Fruit fly (Drosophila melanogaster) whole organism, embryonic: ENCODE measurements around the gene Osi19.

ENCODE experiments used
- BEAF-32 ChIP-seq: fragments of 200-800 bp; sonication (Bioruptor generic); optimal IDR thresholded peaks from 3 replicates; lab custom pipeline; 2017; ENCODE audit warnings: missing biosample characterization, missing genetic modification characterization, mild to moderate bottlenecking, moderate library complexity, missing genetic modification reagents
- Blimp-1 ChIP-seq: fragments of 200-800 bp; sonication (Bioruptor generic); optimal IDR thresholded peaks from 3 replicates; lab custom pipeline; 2018; ENCODE audit warnings: missing biosample characterization, missing genetic modification characterization, mild to moderate bottlenecking, moderate library complexity, missing genetic modification reagents
- CG11247 ChIP-seq: fragments of 200-800 bp; sonication (Bioruptor generic); IDR thresholded peaks from 2 replicates; pipeline ENCODE4 v1.3.6; 2022; ENCODE audit warnings: missing biosample characterization, missing genetic modification characterization
- CG11560 ChIP-seq: fragments of 200-800 bp; sonication (Bioruptor generic); IDR thresholded peaks from 3 replicates; pipeline ENCODE4 v1.3.6; 2022; ENCODE audit warnings: missing biosample characterization, missing genetic modification characterization
- CG14710 ChIP-seq: fragments of 200-800 bp; sonication (Bioruptor generic); optimal IDR thresholded peaks from 3 replicates; lab custom pipeline; 2019; ENCODE audit warnings: missing biosample characterization, mild to moderate bottlenecking, missing genetic modification characterization, moderate library complexity
- CG14965 ChIP-seq: fragments of 200-800 bp; sonication (Bioruptor generic); optimal IDR thresholded peaks from 2 replicates; lab custom pipeline; 2016; ENCODE audit warnings: missing biosample characterization, missing genetic modification characterization, borderline replicate concordance
- CG15269 ChIP-seq: fragments of 200-800 bp; sonication (Bioruptor generic); optimal IDR thresholded peaks from 2 replicates; lab custom pipeline; 2018; ENCODE audit warnings: missing biosample characterization, mild to moderate bottlenecking, missing genetic modification characterization, moderate library complexity
- CG17829 ChIP-seq: fragments of 200-800 bp; optimal IDR thresholded peaks from 2 replicates; lab custom pipeline; 2019; ENCODE audit warnings: missing biosample characterization, mild to moderate bottlenecking, missing genetic modification characterization, moderate library complexity
- CG17912 ChIP-seq: fragments of 200-800 bp; sonication (Bioruptor generic); optimal IDR thresholded peaks from 2 replicates; lab custom pipeline; 2018; ENCODE audit warnings: missing biosample characterization, mild to moderate bottlenecking, missing genetic modification characterization
- CG1792 ChIP-seq: fragments of 200-800 bp; sonication (Bioruptor generic); optimal IDR thresholded peaks from 2 replicates; lab custom pipeline; 2016; ENCODE audit warnings: missing biosample characterization, missing genetic modification characterization
- CG2202 ChIP-seq: fragments of 200-800 bp; sonication (Bioruptor generic); optimal IDR thresholded peaks from 2 replicates; lab custom pipeline; 2018; ENCODE audit warnings: missing biosample characterization, mild to moderate bottlenecking, missing genetic modification characterization
- CG4854 ChIP-seq: fragments of 200-800 bp; sonication (Bioruptor generic); optimal IDR thresholded peaks from 2 replicates; lab custom pipeline; 2016; ENCODE audit warnings: missing biosample characterization, missing genetic modification characterization, inconsistent platforms
- CG6272 ChIP-seq: fragments of 200-800 bp; sonication (Bioruptor generic); IDR thresholded peaks from 2 replicates; pipeline ENCODE4 v1.3.6; 2022; ENCODE audit warnings: missing biosample characterization, missing genetic modification characterization
- CG8089 ChIP-seq: fragments of 200-800 bp; sonication (Bioruptor generic); optimal IDR thresholded peaks from 3 replicates; lab custom pipeline; 2016; ENCODE audit warnings: missing biosample characterization, missing genetic modification characterization
- Chrac-16 ChIP-seq: fragments of 200-800 bp; sonication (Bioruptor generic); optimal IDR thresholded peaks from 3 replicates; lab custom pipeline; 2016; ENCODE audit warnings: missing biosample characterization, missing genetic modification characterization
- Dip3 ChIP-seq: fragments of 200-800 bp; sonication (Bioruptor generic); optimal IDR thresholded peaks from 3 replicates; lab custom pipeline; 2016; ENCODE audit warnings: missing biosample characterization, missing genetic modification characterization
- Gug ChIP-seq: fragments of 200-800 bp; sonication (Bioruptor generic); IDR thresholded peaks from 4 replicates; pipeline ENCODE4 v1.3.6; 2022; ENCODE audit warnings: missing biosample characterization, missing genetic modification characterization
- HLHmδ ChIP-seq: fragments of 200-800 bp; sonication (Bioruptor generic); optimal IDR thresholded peaks from 2 replicates; lab custom pipeline; 2018; ENCODE audit warnings: missing biosample characterization, mild to moderate bottlenecking, missing genetic modification characterization, moderate library complexity
- Hey ChIP-seq: fragments of 200-800 bp; sonication (Bioruptor generic); optimal IDR thresholded peaks from 3 replicates; lab custom pipeline; 2018; ENCODE audit warnings: missing biosample characterization, mild to moderate bottlenecking, missing genetic modification characterization
- Myb ChIP-seq: fragments of 200-800 bp; sonication (Bioruptor generic); optimal IDR thresholded peaks from 2 replicates; lab custom pipeline; 2016; ENCODE audit warnings: missing biosample characterization, missing genetic modification characterization
- Nf-YA ChIP-seq: fragments of 200-800 bp; sonication (Bioruptor generic); IDR thresholded peaks from 2 replicates; pipeline ENCODE4 v1.3.6; 2022; ENCODE audit warnings: missing biosample characterization, missing genetic modification characterization
- Opbp ChIP-seq: fragments of 200-800 bp; sonication (Bioruptor generic); IDR thresholded peaks from 3 replicates; pipeline ENCODE4 v1.3.6; 2022; ENCODE audit warnings: missing biosample characterization, missing genetic modification characterization; ENCODE audit not compliant: partially characterized antibody
- Sry-β ChIP-seq: fragments of 200-800 bp; sonication (Bioruptor generic); optimal IDR thresholded peaks from 2 replicates; lab custom pipeline; 2018; ENCODE audit warnings: missing biosample characterization, mild to moderate bottlenecking, missing genetic modification characterization, moderate library complexity
- amos ChIP-seq: fragments of 200-800 bp; sonication (Bioruptor generic); IDR thresholded peaks from 2 replicates; pipeline ENCODE4 v1.3.6; 2022; ENCODE audit warnings: missing biosample characterization, missing genetic modification characterization; ENCODE audit not compliant: partially characterized antibody
- btn ChIP-seq: fragments of 200-800 bp; sonication (Bioruptor generic); optimal IDR thresholded peaks from 2 replicates; lab custom pipeline; 2016; ENCODE audit warnings: missing biosample characterization, missing genetic modification characterization
- ci ChIP-seq: fragments of 200-800 bp; sonication (Bioruptor generic); IDR thresholded peaks from 3 replicates; pipeline ENCODE4 v1.3.6; 2022; ENCODE audit warnings: missing biosample characterization, missing genetic modification characterization
- crc ChIP-seq: fragments of 200-800 bp; sonication (Bioruptor generic); optimal IDR thresholded peaks from 2 replicates; lab custom pipeline; 2016; ENCODE audit warnings: missing biosample characterization, missing genetic modification characterization
- crol ChIP-seq: fragments of 200-800 bp; sonication (Bioruptor generic); IDR thresholded peaks from 2 replicates; pipeline ENCODE4 v1.3.6; 2022; ENCODE audit warnings: missing biosample characterization, missing genetic modification characterization
- dimm ChIP-seq: fragments of 200-800 bp; sonication (Bioruptor generic); IDR thresholded peaks from 2 replicates; pipeline ENCODE4 v1.3.6; 2022; ENCODE audit warnings: missing biosample characterization, missing genetic modification characterization
- ewg ChIP-seq: fragments of 200-800 bp; sonication (Bioruptor generic); optimal IDR thresholded peaks from 3 replicates; lab custom pipeline; 2017; ENCODE audit warnings: mild to moderate bottlenecking, missing biosample characterization, missing genetic modification reagents, missing genetic modification characterization
- grn ChIP-seq: fragments of 200-800 bp; sonication (Bioruptor generic); optimal IDR thresholded peaks from 3 replicates; lab custom pipeline; 2017; ENCODE audit warnings: missing biosample characterization, missing genetic modification characterization
- ken ChIP-seq: fragments of 200-800 bp; sonication (Bioruptor generic); IDR thresholded peaks from 3 replicates; pipeline ENCODE4 v1.3.6; 2022; ENCODE audit warnings: missing biosample characterization, missing genetic modification characterization
- kni ChIP-seq: fragments of 200-800 bp; sonication (Bioruptor generic); optimal IDR thresholded peaks from 3 replicates; lab custom pipeline; 2017; ENCODE audit warnings: mild to moderate bottlenecking, missing biosample characterization, missing genetic modification reagents, missing genetic modification characterization
- prd ChIP-seq, 3 experiments: fragments of >200 bp in 2 of 3; fragments of 200-800 bp in 1 of 3; sonication (Bioruptor generic) in 1 of 3; optimal IDR thresholded peaks in 2 of 3; IDR thresholded peaks in 1 of 3; 2 replicates in 2 of 3; 3 replicates in 1 of 3; pipeline versions ENCODE4 v1.3.6 to Lab custom; 2017 to 2022; ENCODE audit warnings: missing biosample characterization in 1 of 3, missing genetic modification characterization in 1 of 3
- salm ChIP-seq: fragments of 200-800 bp; sonication (Bioruptor generic); optimal IDR thresholded peaks from 2 replicates; lab custom pipeline; 2018; ENCODE audit warnings: missing biosample characterization, mild to moderate bottlenecking, missing genetic modification characterization
- sd ChIP-seq: fragments of 200-800 bp; sonication (Bioruptor generic); optimal IDR thresholded peaks from 3 replicates; lab custom pipeline; 2018; ENCODE audit warnings: missing biosample characterization, mild to moderate bottlenecking, missing genetic modification characterization, moderate library complexity
- shn ChIP-seq: fragments of 200-800 bp; sonication (Bioruptor generic); optimal IDR thresholded peaks from 3 replicates; lab custom pipeline; 2016; ENCODE audit warnings: missing biosample characterization, missing genetic modification characterization
- stwl ChIP-seq: fragments of 200-800 bp; sonication (Bioruptor generic); optimal IDR thresholded peaks from 3 replicates; lab custom pipeline; 2018; ENCODE audit warnings: missing biosample characterization, mild to moderate bottlenecking, missing genetic modification characterization, moderate library complexity
- tgo ChIP-seq: fragments of 200-800 bp; sonication (Bioruptor generic); IDR thresholded peaks from 3 replicates; pipeline ENCODE4 v1.3.6; 2022; ENCODE audit warnings: missing biosample characterization, missing genetic modification characterization
- twi ChIP-seq: fragments of 200-800 bp; optimal IDR thresholded peaks from 2 replicates; lab custom pipeline; 2019; ENCODE audit warnings: missing biosample characterization, mild to moderate bottlenecking, missing genetic modification characterization, moderate library complexity

Gene Osi19

DNA sequence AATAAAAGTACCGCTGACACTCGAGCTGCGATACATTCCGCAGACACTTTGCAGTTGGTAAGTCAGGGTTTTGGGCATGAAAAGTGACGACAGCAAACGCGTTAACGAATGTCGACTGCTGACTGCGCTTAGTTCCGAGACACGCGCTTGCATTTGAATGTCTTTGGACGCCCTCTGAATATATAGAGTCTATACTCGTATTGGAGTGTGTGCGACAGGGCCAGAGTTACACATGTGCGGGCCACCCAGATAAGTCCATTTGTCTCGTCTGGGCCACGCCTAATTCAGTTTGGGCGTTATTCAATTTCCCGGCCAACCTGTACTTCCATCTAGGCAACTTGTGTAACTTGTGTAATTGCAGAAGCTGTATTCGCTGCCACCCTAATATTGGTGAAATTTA is 44.9 kb upstream of the Osi19 start (continued):
- TF ChIP-seq dimm (GFP tag; lab: Robert Waterston, UW), result no peak
- no peak for TF ChIP-seq stwl (tag; lab: Kevin White, UChicago)
- TF ChIP-seq Dip3 (GFP tag; lab: Kevin White, UChicago), result no peak

DNA sequence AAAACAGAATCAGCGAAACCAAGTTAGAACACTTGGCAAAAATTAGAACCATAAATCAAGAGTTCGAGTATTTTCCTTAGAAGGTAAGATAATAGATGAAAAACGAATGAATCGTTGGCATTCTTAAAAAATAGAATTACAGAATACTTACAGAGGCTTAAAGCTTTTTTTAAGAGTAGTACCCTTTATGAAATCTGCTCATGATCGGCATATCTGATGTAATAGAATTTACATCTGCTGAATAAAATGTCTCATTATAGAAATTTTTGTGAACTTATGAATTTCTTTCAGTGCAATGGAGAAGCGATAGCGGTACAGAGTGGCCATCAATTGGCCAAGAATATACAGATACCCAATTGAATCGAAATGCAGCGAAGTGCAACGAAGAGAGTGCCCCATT is 43.7 kb upstream of the Osi19 start, which contains the start of gene Osi13:
Gene Osi13, plus strand, starts transcription at position 301 of the 400 bp plus-strand sequence.
- TF ChIP-seq Blimp-1 (GFP tag; lab: Kevin White, UChicago) (no peak), prd (optimal IDR thresholded peaks at IDR 0.05; lab: Kevin White, UChicago) (peak in 1 of 2 experiments; percentile 3), prd (GFP tag; IDR thresholded peaks at IDR 0.05; lab: Robert Waterston, UW) (no peak)

DNA sequence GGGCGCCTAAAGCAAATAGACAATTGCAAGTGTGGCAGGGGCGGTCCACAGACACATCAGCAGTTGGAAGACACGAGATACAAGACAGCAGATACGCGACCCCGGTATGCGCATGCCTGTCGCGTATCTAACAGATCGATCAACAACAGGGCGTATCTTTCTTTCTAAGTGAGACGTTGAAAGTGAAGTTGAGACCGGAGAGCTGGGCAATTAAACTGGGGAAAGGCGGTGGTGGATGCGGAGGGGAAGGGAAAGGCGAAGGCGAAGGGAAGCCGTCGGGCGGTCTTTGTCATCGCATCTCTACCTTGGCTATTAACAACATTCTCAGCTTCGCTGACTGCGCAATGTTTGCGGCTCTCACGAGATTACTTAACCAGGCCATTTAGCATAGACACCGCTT is 41.1 kb upstream of the Osi19 start:
- TF ChIP-seq tgo (GFP tag; lab: Robert Waterston, UW), result no peak
- no peak for TF ChIP-seq CG4854 (GFP tag; lab: Kevin White, UChicago)
- no peak for TF ChIP-seq amos
- no peak for TF ChIP-seq CG14965
- no peak for TF ChIP-seq CG8089 (GFP tag; lab: Kevin White, UChicago)
- TF ChIP-seq CG2202 (tag; lab: Kevin White, UChicago), result no peak
- TF ChIP-seq CG1792 (GFP tag; lab: Kevin White, UChicago), result no peak
- TF ChIP-seq ewg (GFP tag; lab: Kevin White, UChicago), result no peak
- TF ChIP-seq btn (GFP tag; lab: Kevin White, UChicago), result no peak
- peak; percentile 44 for TF ChIP-seq sd (tag; lab: Kevin White, UChicago)
- no peak for TF ChIP-seq salm (tag; lab: Kevin White, UChicago)
- TF ChIP-seq HLHmδ (GFP tag; lab: Kevin White, UChicago), result no peak
- TF ChIP-seq crol (GFP tag; lab: Robert Waterston, UW), result peak; percentile 57; the same call in 1 of the 2 replicates
- no peak for TF ChIP-seq CG6272
- no peak for TF ChIP-seq twi (tag; lab: Kevin White, UChicago)
- no peak for TF ChIP-seq Nf-YA (GFP tag; lab: Robert Waterston, UW)
- TF ChIP-seq Chrac-16, result no peak
- 0 out of 3 replicates have a peak, but pooled peaks have one; percentile 7 for TF ChIP-seq CG11560 (tag; lab: Robert Waterston, UW)
- peak; percentile 74 for TF ChIP-seq grn
- TF ChIP-seq ken, result no peak
- TF ChIP-seq Sry-β (GFP tag; lab: Kevin White, UChicago), result no peak
- TF ChIP-seq CG11247 (GFP tag; lab: Robert Waterston, UW), result no peak
- no peak for TF ChIP-seq CG17912
- TF ChIP-seq Myb, result no peak
- TF ChIP-seq ci (GFP tag; lab: Robert Waterston, UW), result no peak
- no peak for TF ChIP-seq Hey (tag; lab: Kevin White, UChicago)
- no peak for TF ChIP-seq CG14710 (tag; lab: Kevin White, UChicago)
- TF ChIP-seq BEAF-32 (GFP tag; lab: Kevin White, UChicago), result no peak
- TF ChIP-seq Gug (GFP tag; lab: Robert Waterston, UW), result no peak
- TF ChIP-seq kni, result peak; percentile 57
- TF ChIP-seq CG15269 (tag; lab: Kevin White, UChicago), result no peak
- TF ChIP-seq crc (GFP tag; lab: Kevin White, UChicago), result no peak
- TF ChIP-seq shn (GFP tag; lab: Kevin White, UChicago), result no peak
- TF ChIP-seq Opbp (GFP tag; lab: Robert Waterston, UW), result no peak
- TF ChIP-seq CG17829 (tag; lab: Kevin White, UChicago), result no peak
- peak; percentile 86 for TF ChIP-seq Blimp-1 (GFP tag; lab: Kevin White, UChicago)
